Fruit fly (Drosophila melanogaster) whole organism, pupa: ENCODE results near the gene CG34302.

Experiments used
- CG10348 ChIP-seq: fragments of 200-800 bp; sonication (Bioruptor generic); IDR thresholded peaks from 2 replicates; pipeline ENCODE4 v1.3.6; 2022; ENCODE audit warnings: missing biosample characterization, missing genetic modification characterization
- CG12605 ChIP-seq: fragments of 200-800 bp; sonication (Bioruptor generic); IDR thresholded peaks from 2 replicates; pipeline ENCODE4 v1.3.6; 2022; ENCODE audit warnings: missing biosample characterization, missing genetic modification characterization
- CG13204 ChIP-seq: fragments of 200-800 bp; sonication (Bioruptor generic); optimal IDR thresholded peaks from 2 replicates; lab custom pipeline; 2018; ENCODE audit warnings: missing biosample characterization, mild to moderate bottlenecking, missing genetic modification characterization, moderate library complexity
- CG14655 ChIP-seq: fragments of 200-800 bp; sonication (Bioruptor generic); optimal IDR thresholded peaks from 3 replicates; lab custom pipeline; 2017; ENCODE audit warnings: mild to moderate bottlenecking, missing biosample characterization, missing genetic modification reagents, missing genetic modification characterization
- CG15710 ChIP-seq: fragments of 200-800 bp; sonication (Bioruptor generic); optimal IDR thresholded peaks from 2 replicates; lab custom pipeline; 2018; ENCODE audit warnings: missing biosample characterization, mild to moderate bottlenecking, missing genetic modification characterization, moderate library complexity
- CG17806 ChIP-seq: fragments of 200-800 bp; sonication (Bioruptor generic); optimal IDR thresholded peaks from 2 replicates; lab custom pipeline; 2018; ENCODE audit warnings: missing biosample characterization, mild to moderate bottlenecking, missing genetic modification characterization, moderate library complexity
- CG32121 ChIP-seq: fragments of 200-800 bp; sonication (Bioruptor generic); IDR thresholded peaks from 2 replicates; pipeline ENCODE4 v1.3.6; 2022; ENCODE audit warnings: missing biosample characterization, missing genetic modification characterization
- CG34367 ChIP-seq: fragments of 200-800 bp; sonication (Bioruptor generic); optimal IDR thresholded peaks from 2 replicates; lab custom pipeline; 2018; ENCODE audit warnings: missing biosample characterization, mild to moderate bottlenecking, missing genetic modification characterization
- CG4496 ChIP-seq: fragments of 200-800 bp; sonication (Bioruptor generic); IDR thresholded peaks from 3 replicates; pipeline ENCODE4 v1.3.6; 2022; ENCODE audit warnings: missing biosample characterization, missing genetic modification characterization
- CG8159 ChIP-seq: fragments of 200-800 bp; sonication (Bioruptor generic); optimal IDR thresholded peaks from 3 replicates; lab custom pipeline; 2018; ENCODE audit warnings: missing biosample characterization, mild to moderate bottlenecking, missing genetic modification characterization, moderate library complexity
- CG8301 ChIP-seq: fragments of 200-800 bp; sonication (Bioruptor generic); optimal IDR thresholded peaks from 2 replicates; lab custom pipeline; 2018; ENCODE audit warnings: missing biosample characterization, mild to moderate bottlenecking, missing genetic modification characterization
- CG9948 ChIP-seq: fragments of 200-800 bp; sonication (Bioruptor generic); optimal IDR thresholded peaks from 2 replicates; lab custom pipeline; 2018; ENCODE audit warnings: missing biosample characterization, mild to moderate bottlenecking, missing genetic modification characterization, moderate library complexity
- D1 ChIP-seq: fragments of 200-800 bp; sonication (Bioruptor generic); optimal IDR thresholded peaks from 2 replicates; lab custom pipeline; 2018; ENCODE audit warnings: missing biosample characterization, mild to moderate bottlenecking, missing genetic modification characterization, moderate library complexity
- EcR ChIP-seq: fragments of 200-800 bp; sonication (Bioruptor generic); optimal IDR thresholded peaks from 3 replicates; lab custom pipeline; 2019; ENCODE audit warnings: missing biosample characterization, missing genetic modification characterization, mild to moderate bottlenecking, moderate library complexity, missing genetic modification reagents
- Ets98B ChIP-seq: fragments of 200-800 bp; sonication (Bioruptor generic); IDR thresholded peaks from 2 replicates; pipeline ENCODE4 v1.3.6; 2022; ENCODE audit warnings: missing biosample characterization, missing genetic modification characterization
- Pif1A ChIP-seq: fragments of 200-800 bp; sonication (Bioruptor generic); optimal IDR thresholded peaks from 3 replicates; lab custom pipeline; 2016; ENCODE audit warnings: missing biosample characterization, missing genetic modification characterization
- Pif1B ChIP-seq: fragments of 200-800 bp; sonication (Bioruptor generic); optimal IDR thresholded peaks from 3 replicates; lab custom pipeline; 2016; ENCODE audit warnings: missing biosample characterization, missing genetic modification characterization
- Snoo ChIP-seq: fragments of 200-800 bp; sonication (Bioruptor generic); optimal IDR thresholded peaks from 3 replicates; lab custom pipeline; 2017; ENCODE audit warnings: missing biosample characterization, mild to moderate bottlenecking, missing genetic modification characterization, inconsistent platforms
- fd96Ca ChIP-seq: fragments of 200-800 bp; sonication (Bioruptor generic); IDR thresholded peaks from 3 replicates; pipeline ENCODE4 v1.3.6; 2022; ENCODE audit warnings: missing biosample characterization, missing genetic modification characterization
- gl ChIP-seq: fragments of 200-800 bp; sonication (Bioruptor generic); optimal IDR thresholded peaks from 2 replicates; lab custom pipeline; 2018; ENCODE audit warnings: missing biosample characterization, mild to moderate bottlenecking, missing genetic modification characterization
- rn ChIP-seq: fragments of 200-800 bp; sonication (Bioruptor generic); IDR thresholded peaks from 2 replicates; pipeline ENCODE4 v1.3.6; 2022; ENCODE audit warnings: missing biosample characterization, missing genetic modification characterization

CG34302 gene

DNA sequence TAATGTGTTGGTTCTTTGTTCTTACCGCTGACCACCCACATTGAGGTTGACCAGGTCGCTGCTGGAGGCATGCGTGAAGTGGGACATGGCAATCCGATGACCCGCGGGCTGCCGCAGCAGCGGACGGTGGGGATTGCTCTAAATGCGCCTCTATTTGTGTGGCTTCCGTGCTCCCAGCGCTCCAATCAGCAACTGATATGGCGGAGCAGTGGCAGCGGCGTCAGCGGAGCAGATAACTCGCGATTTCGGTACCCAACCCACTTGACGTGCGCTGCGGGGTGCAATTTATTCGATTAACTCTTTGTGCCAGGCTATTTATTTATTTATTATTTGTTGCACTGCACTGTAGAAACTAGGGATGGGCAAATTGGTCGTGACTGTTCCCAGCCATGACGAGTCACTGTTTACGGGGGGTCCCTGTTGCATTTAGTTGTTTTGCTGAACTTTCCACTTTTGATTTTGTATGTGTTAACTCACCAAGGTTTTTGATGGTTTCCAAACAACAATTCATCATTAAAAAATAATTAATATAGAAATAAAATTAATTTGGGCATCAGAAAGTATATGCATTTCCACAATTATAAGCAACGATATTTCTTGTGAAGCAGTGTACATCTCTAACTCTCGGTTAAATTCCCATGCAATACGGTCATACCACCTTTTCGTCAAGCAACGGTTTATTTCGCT, 22.8 kb downstream of the CG34302 start, which contains the start of the genes CG9467 and CG8526:
CG9467 (minus strand) TSS at position 383 of the 687 bp plus-strand sequence.
CG8526 (plus strand) TSS at position 637 of the 687 bp plus-strand sequence.
- TF ChIP-seq EcR (GFP tag; lab: Kevin White, UChicago) (peak; percentile 16), rn (no peak), CG4496 (GFP tag; lab: Robert Waterston, UW) (no peak), Ets98B (GFP tag; lab: Robert Waterston, UW) (no peak), D1 (tag; lab: Kevin White, UChicago) (no peak), CG8301 (no peak), Pif1A (GFP tag; lab: Kevin White, UChicago) (no peak), CG15710 (tag; lab: Kevin White, UChicago) (peak; percentile 65), fd96Ca (GFP tag; lab: Robert Waterston, UW) (peak; percentile 31; the same call in 2 of the 3 replicates), CG10348 (GFP tag; lab: Robert Waterston, UW) (no peak), Pif1B (GFP tag; lab: Kevin White, UChicago) (no peak), CG13204 (GFP tag; lab: Kevin White, UChicago) (no peak), CG8159 (tag; lab: Kevin White, UChicago) (no peak), CG34367 (peak; percentile 9), CG12605 (GFP tag; lab: Robert Waterston, UW) (no peak), CG32121 (GFP tag; lab: Robert Waterston, UW) (peak; percentile 63), CG17806 (tag; lab: Kevin White, UChicago) (peak; percentile 47), CG9948 (tag; lab: Kevin White, UChicago) (peak; percentile 32), gl (tag; lab: Kevin White, UChicago) (no peak), Snoo (tag; lab: Kevin White, UChicago) (peak; percentile 41), CG14655 (no peak)

DNA sequence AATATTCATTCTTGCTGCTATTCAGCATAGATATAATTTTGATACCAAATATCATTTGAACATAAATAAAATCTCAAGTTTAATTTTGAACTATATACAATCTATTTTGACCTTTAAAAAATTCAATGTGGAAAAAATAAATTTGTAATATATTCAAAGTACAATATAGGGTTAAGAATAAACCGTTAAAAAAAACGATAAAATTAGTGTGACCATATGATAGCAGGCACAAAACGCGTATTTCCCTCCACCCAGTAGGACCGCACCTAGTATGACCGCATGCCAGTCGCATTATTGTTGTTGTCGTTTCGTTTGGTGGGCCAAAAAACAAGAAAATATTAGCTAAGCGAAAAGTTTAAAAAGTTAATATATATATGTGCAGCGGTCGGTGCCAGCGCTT, 30.6 kb downstream of the CG34302 start, which contains the start of gene CG8516:
CG8516 (plus strand) TSS at position 278 of the 400 bp plus-strand sequence.
- TF ChIP-seq fd96Ca (GFP tag; lab: Robert Waterston, UW) (no peak), CG15710 (tag; lab: Kevin White, UChicago) (peak; percentile 16), CG34367 (no peak), EcR (GFP tag; lab: Kevin White, UChicago) (peak; percentile 11), CG12605 (GFP tag; lab: Robert Waterston, UW) (no peak), CG32121 (GFP tag; lab: Robert Waterston, UW) (peak; percentile 53; the same call in 1 of the 2 replicates), gl (tag; lab: Kevin White, UChicago) (no peak), CG8301 (peak; percentile 25), CG10348 (GFP tag; lab: Robert Waterston, UW) (no peak), Snoo (tag; lab: Kevin White, UChicago) (no peak), Pif1B (GFP tag; lab: Kevin White, UChicago) (no peak), CG9948 (tag; lab: Kevin White, UChicago) (no peak), CG17806 (tag; lab: Kevin White, UChicago) (peak; percentile 34), CG14655 (no peak), CG8159 (tag; lab: Kevin White, UChicago) (peak; percentile 35), CG4496 (GFP tag; lab: Robert Waterston, UW) (no peak), CG13204 (GFP tag; lab: Kevin White, UChicago) (no peak), Ets98B (GFP tag; lab: Robert Waterston, UW) (peak; percentile 20; the same call in 1 of the 2 replicates), Pif1A (GFP tag; lab: Kevin White, UChicago) (no peak), D1 (tag; lab: Kevin White, UChicago) (no peak), rn (no peak)
- TF ChIP-seq, all 21 proteins: peak for 7

DNA sequence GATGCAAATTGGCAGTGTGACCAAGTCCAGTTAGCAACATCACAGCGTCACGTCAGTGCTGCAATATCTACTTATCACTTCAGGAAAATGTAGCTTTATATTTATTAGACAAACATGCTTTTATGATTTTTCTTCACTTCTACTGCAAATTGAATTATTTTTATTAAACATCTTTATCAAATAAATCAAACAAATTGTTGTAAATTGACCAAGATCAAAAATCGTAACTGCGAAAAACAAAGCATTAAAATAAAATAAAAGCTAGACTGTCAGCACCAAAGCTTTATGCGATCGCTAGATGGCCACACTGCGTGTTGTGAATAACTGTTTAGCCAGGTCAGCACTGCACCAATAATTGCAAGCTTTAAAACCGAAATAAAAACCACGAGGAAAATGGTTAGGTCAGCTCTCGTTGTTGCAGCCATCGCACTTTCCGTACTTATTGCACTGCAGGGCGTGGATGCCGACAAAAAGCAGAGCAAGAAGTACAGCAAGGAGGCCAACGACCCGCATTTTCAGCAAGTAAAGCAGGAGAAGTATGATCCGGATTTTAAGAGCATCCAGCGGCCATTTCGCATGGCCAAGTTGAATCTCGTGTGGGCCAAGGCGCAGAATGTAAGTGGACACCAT, 32.3 kb downstream of the CG34302 start, which contains the start of the genes CG12945 and CG8507:
CG12945 (minus strand) TSS at position 45 of the 630 bp plus-strand sequence.
CG8507 (plus strand) TSS at position 307 of the 630 bp plus-strand sequence.
- TF ChIP-seq Snoo (tag; lab: Kevin White, UChicago) (peak; percentile 25), CG15710 (tag; lab: Kevin White, UChicago) (peak; percentile 52), CG34367 (peak; percentile 6), EcR (GFP tag; lab: Kevin White, UChicago) (peak; percentile 91), CG10348 (GFP tag; lab: Robert Waterston, UW) (no peak), CG8301 (peak; percentile 28), gl (tag; lab: Kevin White, UChicago) (no peak), CG9948 (tag; lab: Kevin White, UChicago) (peak; percentile 29), fd96Ca (GFP tag; lab: Robert Waterston, UW) (no peak), CG8159 (tag; lab: Kevin White, UChicago) (peak; percentile 61), CG17806 (tag; lab: Kevin White, UChicago) (peak; percentile 11)

DNA sequence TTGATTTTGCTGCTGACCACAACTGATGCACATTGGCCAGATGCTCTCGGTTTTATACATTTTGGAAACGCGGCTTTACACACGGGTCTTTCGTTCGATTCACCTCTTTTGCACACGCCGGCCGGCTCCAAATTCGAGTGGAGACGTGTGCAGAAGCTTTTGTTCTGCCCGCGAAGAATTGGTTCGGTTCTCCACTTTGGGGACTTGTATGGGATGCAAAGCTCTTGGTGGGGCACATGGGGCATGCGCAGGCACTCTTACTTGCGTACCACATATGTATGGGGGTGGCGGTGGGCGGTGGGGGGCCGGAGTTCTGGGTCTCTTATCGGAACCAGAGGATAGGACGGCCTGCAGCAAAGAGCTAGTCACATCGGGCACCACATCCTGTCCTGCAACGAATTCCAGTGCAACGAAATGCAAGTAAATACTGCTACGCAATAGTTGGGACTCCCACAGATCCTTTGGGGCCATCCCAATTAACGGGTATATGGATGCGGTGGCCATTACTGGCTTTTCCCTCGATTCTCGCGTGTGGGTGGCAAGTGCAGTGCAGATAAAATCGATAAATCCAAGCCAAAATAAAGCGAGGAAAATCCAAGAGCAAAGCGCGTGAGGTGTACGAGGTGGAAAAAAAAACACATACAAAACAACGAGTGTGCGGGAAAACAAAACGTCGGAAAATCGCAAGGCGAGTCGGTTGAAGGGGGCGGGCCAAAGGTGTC, 39.1 kb downstream of the CG34302 start, which contains the start of the genes MtnA and CG8500:
MtnA (minus strand) TSS at position 30 of the 722 bp plus-strand sequence.
CG8500 (plus strand) TSS at position 313 of the 722 bp plus-strand sequence.
- TF ChIP-seq Pif1B (GFP tag; lab: Kevin White, UChicago): no peak
- TF ChIP-seq CG8159 (tag; lab: Kevin White, UChicago): no peak
- TF ChIP-seq rn: no peak
- TF ChIP-seq gl (tag; lab: Kevin White, UChicago): no peak
- no peak for TF ChIP-seq Pif1A (GFP tag; lab: Kevin White, UChicago)
- no peak for TF ChIP-seq fd96Ca (GFP tag; lab: Robert Waterston, UW)
- no peak for TF ChIP-seq CG8301
- TF ChIP-seq CG15710 (tag; lab: Kevin White, UChicago): no peak
- TF ChIP-seq CG12605 (GFP tag; lab: Robert Waterston, UW): no peak
- TF ChIP-seq Snoo (tag; lab: Kevin White, UChicago): no peak
- TF ChIP-seq EcR (GFP tag; lab: Kevin White, UChicago): no peak
- TF ChIP-seq CG17806 (tag; lab: Kevin White, UChicago): no peak
- peak; percentile 11; the same call in 1 of the 2 replicates for TF ChIP-seq Ets98B (GFP tag; lab: Robert Waterston, UW)
- TF ChIP-seq CG4496 (GFP tag; lab: Robert Waterston, UW): peak; percentile 64; the same call in 2 of the 3 replicates
- TF ChIP-seq CG34367: no peak
- no peak for TF ChIP-seq CG14655
- no peak for TF ChIP-seq CG13204 (GFP tag; lab: Kevin White, UChicago)
